Worm (Caenorhabditis elegans): ENCODE measurements around the gene tag-30.

DNA sequence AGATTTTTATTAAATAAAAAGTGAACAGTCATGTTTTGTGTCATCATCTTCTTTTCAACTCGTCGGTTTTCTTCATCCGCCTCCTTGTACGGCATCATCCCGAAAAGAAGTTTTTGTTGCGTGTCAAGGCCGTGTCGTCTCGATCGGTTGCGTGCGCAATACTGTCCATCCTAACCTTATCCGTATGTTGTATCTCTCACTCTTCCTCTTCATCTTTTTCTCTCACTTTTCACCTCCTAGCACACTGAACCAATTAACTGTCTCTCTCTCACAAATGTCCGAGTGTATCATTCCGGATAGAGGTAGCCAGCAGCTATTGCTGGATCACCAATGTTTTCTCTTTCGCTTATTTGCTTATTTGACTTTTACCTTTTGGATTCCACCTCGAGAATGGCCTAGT, 28.5 kb upstream of the tag-30 start:
- no peak for TF ChIP-seq alr-1 (tag; optimal IDR thresholded peaks at IDR 0.05)
- TF ChIP-seq aly-2 (tag; optimal IDR thresholded peaks at IDR 0.05), result no peak
- TF ChIP-seq nhr-77 (tag; optimal IDR thresholded peaks at IDR 0.05), result no peak
- no peak for TF ChIP-seq nhr-6 (tag; optimal IDR thresholded peaks at IDR 0.05)
- TF ChIP-seq nhr-12 (tag; optimal IDR thresholded peaks at IDR 0.05), result no peak
